Fruit fly (Drosophila melanogaster) whole organism, prepupa: ENCODE data around the gene Vm26Ac.
A peak's percentile ranks its signal among the peaks of the same experiment; 100 is the strongest.

Experiments used
- Blimp-1 ChIP-seq: fragments of 200-800 bp; sonication (Bioruptor generic); optimal IDR thresholded peaks from 3 replicates; lab custom pipeline; 2017; ENCODE audit warnings: missing biosample characterization, missing genetic modification characterization, mild to moderate bottlenecking, moderate library complexity, missing genetic modification reagents
- CG10631 ChIP-seq: fragments of 200-800 bp; sonication (Bioruptor generic); optimal IDR thresholded peaks from 2 replicates; lab custom pipeline; 2016; ENCODE audit warnings: missing biosample characterization, missing genetic modification characterization
- CG11294 ChIP-seq: fragments of 200-800 bp; sonication (Bioruptor generic); IDR thresholded peaks from 2 replicates; pipeline ENCODE4 v1.3.6; 2022; ENCODE audit warnings: missing biosample characterization, missing genetic modification characterization
- CG11902 ChIP-seq: fragments of 200-800 bp; sonication (Bioruptor generic); optimal IDR thresholded peaks from 3 replicates; lab custom pipeline; 2016; ENCODE audit warnings: missing biosample characterization, missing genetic modification characterization
- CG15336 ChIP-seq: fragments of 200-800 bp; sonication (Bioruptor generic); IDR thresholded peaks from 2 replicates; pipeline ENCODE4 v1.3.6; 2022; ENCODE audit warnings: missing biosample characterization, missing genetic modification characterization
- CG1621 ChIP-seq: fragments of 200-800 bp; sonication (Bioruptor generic); optimal IDR thresholded peaks from 3 replicates; lab custom pipeline; 2018; ENCODE audit warnings: missing biosample characterization, mild to moderate bottlenecking, missing genetic modification characterization
- CG31627 ChIP-seq: fragments of 200-800 bp; sonication (Bioruptor generic); optimal IDR thresholded peaks from 3 replicates; lab custom pipeline; 2016; ENCODE audit warnings: missing biosample characterization, missing genetic modification characterization
- CG32006 ChIP-seq: fragments of 200-800 bp; sonication (Bioruptor generic); optimal IDR thresholded peaks from 3 replicates; lab custom pipeline; 2017; ENCODE audit warnings: missing biosample characterization, mild to moderate bottlenecking, missing genetic modification characterization
- CG34406 ChIP-seq: fragments of 200-800 bp; sonication (Bioruptor generic); optimal IDR thresholded peaks from 3 replicates; lab custom pipeline; 2016; ENCODE audit warnings: missing biosample characterization, missing genetic modification characterization
- CG3919 ChIP-seq: fragments of 200-800 bp; sonication (Bioruptor generic); optimal IDR thresholded peaks from 3 replicates; lab custom pipeline; 2016; ENCODE audit warnings: missing biosample characterization, missing genetic modification characterization
- CG6163 ChIP-seq: fragments of 200-800 bp; sonication (Bioruptor generic); IDR thresholded peaks from 3 replicates; pipeline ENCODE4 v1.3.6; 2022; ENCODE audit warnings: missing biosample characterization, missing genetic modification characterization
- CG6276 ChIP-seq: fragments of 200-800 bp; sonication (Bioruptor generic); optimal IDR thresholded peaks from 2 replicates; lab custom pipeline; 2017; ENCODE audit warnings: missing biosample characterization, mild to moderate bottlenecking, missing genetic modification characterization
- CG6792 ChIP-seq: fragments of 200-800 bp; sonication (Bioruptor generic); optimal IDR thresholded peaks from 3 replicates; lab custom pipeline; 2016; ENCODE audit warnings: missing biosample characterization, missing genetic modification characterization
- CG6808 ChIP-seq: fragments of 200-800 bp; sonication (Bioruptor generic); optimal IDR thresholded peaks from 3 replicates; lab custom pipeline; 2017; ENCODE audit warnings: missing biosample characterization, missing genetic modification characterization, mild to moderate bottlenecking, moderate library complexity, missing genetic modification reagents
- CG6854 ChIP-seq: fragments of 200-800 bp; sonication (Bioruptor generic); optimal IDR thresholded peaks from 2 replicates; lab custom pipeline; 2017; ENCODE audit warnings: missing biosample characterization, mild to moderate bottlenecking, missing genetic modification characterization
- CG8119 ChIP-seq: fragments of 200-800 bp; sonication (Bioruptor generic); IDR thresholded peaks from 3 replicates; pipeline ENCODE4 v1.3.6; 2022; ENCODE audit warnings: missing biosample characterization, missing genetic modification characterization
- CG8319 ChIP-seq: fragments of 200-800 bp; sonication (Bioruptor generic); optimal IDR thresholded peaks from 3 replicates; lab custom pipeline; 2016; ENCODE audit warnings: missing biosample characterization, missing genetic modification characterization
- CG8632 ChIP-seq: fragments of 200-800 bp; sonication (Bioruptor generic); optimal IDR thresholded peaks from 3 replicates; lab custom pipeline; 2016; ENCODE audit warnings: missing biosample characterization, missing genetic modification characterization
- Eip75B ChIP-seq: fragments of 200-800 bp; sonication (Bioruptor generic); optimal IDR thresholded peaks from 3 replicates; lab custom pipeline; 2016; ENCODE audit warnings: missing biosample characterization, missing genetic modification characterization
- Eip78C ChIP-seq: fragments of 200-800 bp; sonication (Bioruptor generic); peaks from one replicate; lab custom pipeline; 2016; ENCODE audit warnings: missing biosample characterization, missing genetic modification characterization
- Eip93F ChIP-seq: fragments of 200-800 bp; sonication (Bioruptor generic); optimal IDR thresholded peaks from 2 replicates; lab custom pipeline; 2016; ENCODE audit warnings: missing biosample characterization, mild to moderate bottlenecking, missing genetic modification characterization
- Gug ChIP-seq: fragments of 200-800 bp; sonication (Bioruptor generic); IDR thresholded peaks from 2 replicates; pipeline ENCODE4 v1.3.6; 2022; ENCODE audit warnings: missing biosample characterization, missing genetic modification characterization
- Hr39 ChIP-seq: fragments of 200-800 bp; sonication (Bioruptor generic); optimal IDR thresholded peaks from 2 replicates; lab custom pipeline; 2016; ENCODE audit warnings: missing biosample characterization, missing genetic modification characterization
- Hr4 ChIP-seq: fragments of 200-800 bp; sonication (Bioruptor generic); optimal IDR thresholded peaks from 3 replicates; lab custom pipeline; 2016; ENCODE audit warnings: missing biosample characterization, missing genetic modification characterization
- Lpt ChIP-seq: fragments of 200-800 bp; sonication (Bioruptor generic); optimal IDR thresholded peaks from 3 replicates; lab custom pipeline; 2016; ENCODE audit warnings: missing biosample characterization, missing genetic modification characterization
- Sox102F ChIP-seq: fragments of 200-800 bp; sonication (Bioruptor generic); optimal IDR thresholded peaks from 2 replicates; lab custom pipeline; 2016; ENCODE audit warnings: missing biosample characterization, mild to moderate bottlenecking, missing genetic modification characterization
- Sox14 ChIP-seq: fragments of 200-800 bp; sonication (Bioruptor generic); optimal IDR thresholded peaks from 3 replicates; lab custom pipeline; 2016; ENCODE audit warnings: missing biosample characterization, missing genetic modification characterization
- Sox15 ChIP-seq: fragments of 200-800 bp; sonication (Bioruptor generic); optimal IDR thresholded peaks from 3 replicates; lab custom pipeline; 2016; ENCODE audit warnings: missing biosample characterization, missing genetic modification characterization
- achi ChIP-seq: fragments of 200-800 bp; sonication (Bioruptor generic); optimal IDR thresholded peaks from 3 replicates; lab custom pipeline; 2016; ENCODE audit warnings: missing biosample characterization, missing genetic modification characterization
- acj6 ChIP-seq: fragments of 200-800 bp; sonication (Bioruptor generic); optimal IDR thresholded peaks from 3 replicates; lab custom pipeline; 2016; ENCODE audit warnings: missing biosample characterization, missing genetic modification characterization
- cyc ChIP-seq: fragments of 200-800 bp; sonication (Bioruptor generic); optimal IDR thresholded peaks from 3 replicates; lab custom pipeline; 2016; ENCODE audit warnings: missing biosample characterization, missing genetic modification characterization
- dac ChIP-seq: fragments of 200-800 bp; sonication (Bioruptor generic); optimal IDR thresholded peaks from 2 replicates; lab custom pipeline; 2017; ENCODE audit warnings: missing biosample characterization, mild to moderate bottlenecking, missing genetic modification characterization
- dsx ChIP-seq: fragments of 200-800 bp; optimal IDR thresholded peaks from 3 replicates; lab custom pipeline; 2019; ENCODE audit warnings: missing biosample characterization, mild to moderate bottlenecking, missing genetic modification characterization, moderate library complexity; ENCODE audit not compliant: poor library complexity, severe bottlenecking
- eg ChIP-seq: fragments of 200-800 bp; sonication (Bioruptor generic); IDR thresholded peaks from 3 replicates; pipeline ENCODE4 v1.3.6; 2022; ENCODE audit warnings: missing biosample characterization, missing genetic modification characterization
- esn ChIP-seq: fragments of 200-800 bp; sonication (Bioruptor generic); optimal IDR thresholded peaks from 2 replicates; lab custom pipeline; 2016; ENCODE audit warnings: missing biosample characterization, mild to moderate bottlenecking, missing genetic modification characterization, moderate library complexity
- fd85E ChIP-seq: fragments of 200-800 bp; sonication (Bioruptor generic); optimal IDR thresholded peaks from 3 replicates; lab custom pipeline; 2016; ENCODE audit warnings: missing biosample characterization, missing genetic modification characterization
- lz ChIP-seq: fragments of 200-800 bp; sonication (Bioruptor generic); optimal IDR thresholded peaks from 3 replicates; lab custom pipeline; 2016; ENCODE audit warnings: missing biosample characterization, missing genetic modification characterization
- pdm3 ChIP-seq: fragments of 200-800 bp; sonication (Bioruptor generic); optimal IDR thresholded peaks from 3 replicates; lab custom pipeline; 2016; ENCODE audit warnings: missing biosample characterization, missing genetic modification characterization
- salr ChIP-seq, 2 experiments: fragments of 200-800 bp; sonication (Bioruptor generic); optimal IDR thresholded peaks; 3 replicates each; lab custom pipeline; 2016 to 2018; ENCODE audit warnings: missing biosample characterization in 2 of 2, missing genetic modification characterization in 2 of 2, mild to moderate bottlenecking in 1 of 2
- spab ChIP-seq: fragments of 200-800 bp; sonication (Bioruptor generic); optimal IDR thresholded peaks from 2 replicates; lab custom pipeline; 2017; ENCODE audit warnings: missing biosample characterization, mild to moderate bottlenecking, missing genetic modification characterization, missing genetic modification reagents
- ss ChIP-seq, 2 experiments: fragments of 200-800 bp; sonication (Bioruptor generic); optimal IDR thresholded peaks; 2 replicates in 1 of 2; 3 replicates in 1 of 2; lab custom pipeline; 2017 to 2018; ENCODE audit warnings: mild to moderate bottlenecking in 2 of 2, missing biosample characterization in 2 of 2, missing genetic modification characterization in 2 of 2, moderate library complexity in 1 of 2
- svp ChIP-seq: fragments of 200-800 bp; sonication (Bioruptor generic); peaks from one replicate; lab custom pipeline; 2016; ENCODE audit warnings: missing biosample characterization, missing genetic modification characterization
- vri ChIP-seq: fragments of 200-800 bp; sonication (Bioruptor generic); optimal IDR thresholded peaks from 3 replicates; lab custom pipeline; 2016; ENCODE audit warnings: missing biosample characterization, mild to moderate bottlenecking, missing genetic modification characterization

Gene Vm26Ac

dm6 chr2L:5979957-5980861 is 21.8 kb upstream of the Vm26Ac start (continued):
- TF ChIP-seq Sox15 (GFP tag; lab: Kevin White, UChicago): no peak
- TF ChIP-seq CG6854 (GFP tag; lab: Kevin White, UChicago): peak; percentile 77
- peak; percentile 56 for TF ChIP-seq Sox14 (GFP tag; lab: Kevin White, UChicago)
- no peak for TF ChIP-seq Lpt
- no peak for TF ChIP-seq CG11902 (GFP tag; lab: Kevin White, UChicago)
- peak; percentile 29 for TF ChIP-seq CG6276 (GFP tag; lab: Kevin White, UChicago)
- TF ChIP-seq Hr39: no peak
- peak; percentile 14 for TF ChIP-seq CG6792
- TF ChIP-seq CG31627 (GFP tag; lab: Kevin White, UChicago): no peak
- TF ChIP-seq CG1621 (tag; lab: Kevin White, UChicago): peak; percentile 45
- peak; percentile 41 for TF ChIP-seq Eip75B
- TF ChIP-seq Gug (GFP tag; lab: Robert Waterston, UW): no peak
- peak; percentile 52 for TF ChIP-seq CG3919 (GFP tag; lab: Kevin White, UChicago)

- TF ChIP-seq Blimp-1 (GFP tag; lab: Kevin White, UChicago) (peak; percentile 8), CG6163 (GFP tag; lab: Robert Waterston, UW) (no peak), CG31627 (GFP tag; lab: Kevin White, UChicago) (no peak), CG32006 (GFP tag; lab: Kevin White, UChicago) (peak; percentile 6), svp (GFP tag; lab: Kevin White, UChicago) (peak; percentile 76), Eip78C (GFP tag; lab: Kevin White, UChicago) (peak; percentile 47), salr (GFP tag; optimal IDR thresholded peaks at IDR 0.05; lab: Kevin White, UChicago) (peak in 1 of 2 experiments; percentile 1), lz (GFP tag; lab: Kevin White, UChicago) (no peak)
These were observed 20.6 kb upstream of the Vm26Ac start for dm6 chr2L:5979055-5979399.

- TF ChIP-seq CG32006 (GFP tag; lab: Kevin White, UChicago) (no peak), CG34406 (GFP tag; lab: Kevin White, UChicago) (no peak), ss (GFP tag; optimal IDR thresholded peaks at IDR 0.05; lab: Kevin White, UChicago) (peak in 1 of 2 experiments; percentile 55), CG6854 (GFP tag; lab: Kevin White, UChicago) (peak; percentile 24), achi (GFP tag; lab: Kevin White, UChicago) (no peak), cyc (GFP tag; lab: Kevin White, UChicago) (no peak), CG8119 (GFP tag; lab: Robert Waterston, UW) (no peak), pdm3 (GFP tag; lab: Kevin White, UChicago) (no peak), Eip78C (GFP tag; lab: Kevin White, UChicago) (peak; percentile 2), salr (GFP tag; optimal IDR thresholded peaks at IDR 0.05; lab: Kevin White, UChicago) (no peak), CG15336 (GFP tag; lab: Robert Waterston, UW) (no peak), CG8632 (no peak), fd85E (GFP tag; lab: Kevin White, UChicago) (no peak), CG3919 (GFP tag; lab: Kevin White, UChicago) (peak; percentile 61), Hr4 (GFP tag; lab: Kevin White, UChicago) (no peak), eg (GFP tag; lab: Robert Waterston, UW) (no peak), CG11294 (no peak), Sox15 (GFP tag; lab: Kevin White, UChicago) (no peak), CG1621 (tag; lab: Kevin White, UChicago) (peak; percentile 20), dac (GFP tag; lab: Kevin White, UChicago) (no peak), dsx (GFP tag; lab: Kevin White, UChicago) (no peak), Eip75B (no peak), CG8319 (GFP tag; lab: Kevin White, UChicago) (no peak), acj6 (GFP tag; lab: Kevin White, UChicago) (no peak), CG11902 (GFP tag; lab: Kevin White, UChicago) (no peak), CG31627 (GFP tag; lab: Kevin White, UChicago) (no peak), svp (GFP tag; lab: Kevin White, UChicago) (peak; percentile 95), CG6276 (GFP tag; lab: Kevin White, UChicago) (no peak), CG6808 (GFP tag; lab: Kevin White, UChicago) (peak; percentile 13), esn (GFP tag; lab: Kevin White, UChicago) (peak; percentile 18), CG6792 (no peak), Blimp-1 (GFP tag; lab: Kevin White, UChicago) (no peak), vri (GFP tag; lab: Kevin White, UChicago) (peak; percentile 27), Sox102F (GFP tag; lab: Kevin White, UChicago) (peak; percentile 19), Eip93F (GFP tag; lab: Kevin White, UChicago) (peak; percentile 64), spab (GFP tag; lab: Kevin White, UChicago) (no peak), CG10631 (GFP tag; lab: Kevin White, UChicago) (no peak)
These were observed 20.1 kb upstream of the Vm26Ac start for dm6 chr2L:5978333-5979054.
